Fruit fly (Drosophila melanogaster) whole organism, embryonic: ENCODE data around the gene Chpf.

Experiments
- ATbp ChIP-seq: fragments of 200-800 bp; sonication (Bioruptor generic); optimal IDR thresholded peaks from 2 replicates; lab custom pipeline; 2017; ENCODE audit warnings: missing biosample characterization, mild to moderate bottlenecking, missing genetic modification characterization, missing genetic modification reagents
- Blimp-1 ChIP-seq: fragments of 200-800 bp; sonication (Bioruptor generic); optimal IDR thresholded peaks from 3 replicates; lab custom pipeline; 2018; ENCODE audit warnings: missing biosample characterization, missing genetic modification characterization, mild to moderate bottlenecking, moderate library complexity, missing genetic modification reagents
- CG1024 ChIP-seq: fragments of 200-800 bp; sonication (Bioruptor generic); IDR thresholded peaks from 2 replicates; pipeline ENCODE4 v1.3.6; 2022; ENCODE audit warnings: missing biosample characterization, missing genetic modification characterization
- CG14441 ChIP-seq: fragments of 200-800 bp; sonication (Bioruptor generic); IDR thresholded peaks from 2 replicates; pipeline ENCODE4 v1.3.6; 2022; ENCODE audit warnings: missing biosample characterization, missing genetic modification characterization
- CG14860 ChIP-seq: fragments of 200-800 bp; sonication (Bioruptor generic); IDR thresholded peaks from 3 replicates; pipeline ENCODE4 v1.3.6; 2022; ENCODE audit warnings: missing biosample characterization, missing genetic modification characterization; ENCODE audit not compliant: partially characterized antibody
- CG1832 ChIP-seq: fragments of 200-800 bp; sonication (Bioruptor generic); optimal IDR thresholded peaks from 2 replicates; lab custom pipeline; 2017; ENCODE audit warnings: missing biosample characterization, mild to moderate bottlenecking, missing genetic modification characterization, inconsistent platforms
- CG18764 ChIP-seq: fragments of 200-800 bp; sonication (Bioruptor generic); optimal IDR thresholded peaks from 3 replicates; lab custom pipeline; 2016; ENCODE audit warnings: missing biosample characterization, missing genetic modification characterization
- CG2678 ChIP-seq: fragments of 200-800 bp; sonication (Bioruptor generic); optimal IDR thresholded peaks from 3 replicates; lab custom pipeline; 2019; ENCODE audit warnings: missing biosample characterization, mild to moderate bottlenecking, missing genetic modification characterization, moderate library complexity
- CG33557 ChIP-seq: fragments of 200-800 bp; sonication (Bioruptor generic); optimal IDR thresholded peaks from 2 replicates; lab custom pipeline; 2019; ENCODE audit warnings: missing biosample characterization, mild to moderate bottlenecking, missing genetic modification characterization, moderate library complexity
- CG4328 ChIP-seq: fragments of 200-800 bp; sonication (Bioruptor generic); optimal IDR thresholded peaks from 3 replicates; lab custom pipeline; 2017; ENCODE audit warnings: missing biosample characterization, missing genetic modification reagents, missing genetic modification characterization
- CG7987 ChIP-seq: fragments of 200-800 bp; sonication (Bioruptor generic); optimal IDR thresholded peaks from 2 replicates; lab custom pipeline; 2018; ENCODE audit warnings: missing biosample characterization, mild to moderate bottlenecking, missing genetic modification characterization, moderate library complexity
- CG8359 ChIP-seq: fragments of 200-800 bp; sonication (Bioruptor generic); optimal IDR thresholded peaks from 2 replicates; lab custom pipeline; 2017; ENCODE audit warnings: missing biosample characterization, mild to moderate bottlenecking, missing genetic modification characterization, borderline replicate concordance
- D19B ChIP-seq: fragments of 200-800 bp; sonication (Bioruptor generic); optimal IDR thresholded peaks from 2 replicates; lab custom pipeline; 2017; ENCODE audit warnings: missing biosample characterization, mild to moderate bottlenecking, missing genetic modification characterization
- Dad ChIP-seq: fragments of 200-800 bp; sonication (Bioruptor generic); optimal IDR thresholded peaks from 3 replicates; lab custom pipeline; 2016; ENCODE audit warnings: missing biosample characterization, missing genetic modification characterization
- Dek ChIP-seq: fragments of 200-800 bp; sonication (Bioruptor generic); optimal IDR thresholded peaks from 3 replicates; lab custom pipeline; 2019; ENCODE audit warnings: missing biosample characterization, mild to moderate bottlenecking, missing genetic modification characterization, moderate library complexity
- Dll ChIP-seq: fragments of 200-800 bp; sonication (Bioruptor generic); IDR thresholded peaks from 4 replicates; pipeline ENCODE4 v1.3.6; 2022; ENCODE audit warnings: missing biosample characterization, missing genetic modification characterization; ENCODE audit not compliant: partially characterized antibody
- Dref ChIP-seq: fragments of 200-800 bp; sonication (Bioruptor generic); IDR thresholded peaks from 2 replicates; pipeline ENCODE4 v1.3.6; 2022; ENCODE audit warnings: missing biosample characterization, missing genetic modification characterization
- GATAe ChIP-seq: fragments of 200-800 bp; sonication (Bioruptor generic); conservative IDR thresholded peaks from 2 replicates; pipeline ENCODE4 v1.3.6; 2022; ENCODE audit warnings: missing biosample characterization, missing genetic modification characterization
- Gug ChIP-seq: fragments of 200-800 bp; sonication (Bioruptor generic); IDR thresholded peaks from 4 replicates; pipeline ENCODE4 v1.3.6; 2022; ENCODE audit warnings: missing biosample characterization, missing genetic modification characterization
- HLH4C ChIP-seq: fragments of 200-800 bp; sonication (Bioruptor generic); IDR thresholded peaks from 3 replicates; pipeline ENCODE4 v1.3.6; 2022; ENCODE audit warnings: missing biosample characterization, missing genetic modification characterization; ENCODE audit not compliant: partially characterized antibody
- MBD-R2 ChIP-seq: fragments of 200-800 bp; sonication (Bioruptor generic); IDR thresholded peaks from 2 replicates; pipeline ENCODE4 v1.3.6; 2022; ENCODE audit warnings: missing biosample characterization, missing genetic modification characterization
- NC2α ChIP-seq: fragments of 200-800 bp; sonication (Bioruptor generic); optimal IDR thresholded peaks from 2 replicates; lab custom pipeline; 2016; ENCODE audit warnings: missing biosample characterization, missing genetic modification characterization
- NK7.1 ChIP-seq: fragments of 200-800 bp; sonication (Bioruptor generic); optimal IDR thresholded peaks from 3 replicates; lab custom pipeline; 2016; ENCODE audit warnings: missing biosample characterization, missing genetic modification characterization
- Poxn ChIP-seq: fragments of 200-800 bp; sonication (Bioruptor generic); IDR thresholded peaks from 2 replicates; pipeline ENCODE4 v1.3.6; 2022; ENCODE audit warnings: missing biosample characterization, missing genetic modification characterization
- Sox100B ChIP-seq: fragments of 200-800 bp; sonication (Bioruptor generic); optimal IDR thresholded peaks from 3 replicates; lab custom pipeline; 2018; ENCODE audit warnings: missing biosample characterization, mild to moderate bottlenecking, missing genetic modification characterization
- Sox102F ChIP-seq: fragments of 200-800 bp; sonication (Bioruptor generic); optimal IDR thresholded peaks from 2 replicates; lab custom pipeline; 2018; ENCODE audit warnings: missing biosample characterization, mild to moderate bottlenecking, missing genetic modification characterization, moderate library complexity
- Spps ChIP-seq: fragments of 200-800 bp; sonication (Bioruptor generic); optimal IDR thresholded peaks from 2 replicates; lab custom pipeline; 2018; ENCODE audit warnings: missing biosample characterization, mild to moderate bottlenecking, missing genetic modification characterization
- Tbp ChIP-seq: fragments of >200 bp; optimal IDR thresholded peaks from 2 replicates; lab custom pipeline; 2018; ENCODE audit warnings: missing biosample characterization, missing genetic modification characterization
- Trl ChIP-seq, 3 experiments: fragments of >200 bp in 2 of 3; fragments of 200-800 bp in 1 of 3; sonication (Bioruptor generic) in 1 of 3; optimal IDR thresholded peaks; 2 replicates in 1 of 3; 3 replicates in 2 of 3; lab custom pipeline; 2016 to 2017; ENCODE audit warnings: missing biosample characterization in 1 of 3, missing genetic modification characterization in 1 of 3
- Xbp1 ChIP-seq: fragments of 200-800 bp; sonication (Bioruptor generic); optimal IDR thresholded peaks from 3 replicates; lab custom pipeline; 2016; ENCODE audit warnings: missing biosample characterization, mild to moderate bottlenecking, missing genetic modification characterization
- cg ChIP-seq: fragments of 200-800 bp; sonication (Bioruptor generic); optimal IDR thresholded peaks from 3 replicates; lab custom pipeline; 2019; ENCODE audit warnings: missing biosample characterization, mild to moderate bottlenecking, missing genetic modification characterization, moderate library complexity
- crol ChIP-seq: fragments of 200-800 bp; sonication (Bioruptor generic); IDR thresholded peaks from 2 replicates; pipeline ENCODE4 v1.3.6; 2022; ENCODE audit warnings: missing biosample characterization, missing genetic modification characterization
- dan ChIP-seq: fragments of 200-800 bp; sonication (Bioruptor generic); IDR thresholded peaks from 2 replicates; pipeline ENCODE4 v1.3.6; 2022; ENCODE audit warnings: missing biosample characterization, missing genetic modification characterization
- dimm ChIP-seq: fragments of 200-800 bp; sonication (Bioruptor generic); IDR thresholded peaks from 2 replicates; pipeline ENCODE4 v1.3.6; 2022; ENCODE audit warnings: missing biosample characterization, missing genetic modification characterization
- gfzf ChIP-seq: fragments of 200-800 bp; sonication (Bioruptor generic); optimal IDR thresholded peaks from 2 replicates; lab custom pipeline; 2016; ENCODE audit warnings: missing biosample characterization, mild to moderate bottlenecking, missing genetic modification characterization, moderate library complexity
- h ChIP-seq: fragments of >200 bp; optimal IDR thresholded peaks from 2 replicates; lab custom pipeline; 2017
- hb ChIP-seq: fragments of 200-800 bp; sonication (Bioruptor generic); IDR thresholded peaks from 3 replicates; pipeline ENCODE4 v1.3.6; 2022; ENCODE audit warnings: missing biosample characterization, missing genetic modification characterization; ENCODE audit not compliant: partially characterized antibody
- her ChIP-seq: fragments of 200-800 bp; sonication (Bioruptor generic); optimal IDR thresholded peaks from 2 replicates; lab custom pipeline; 2016; ENCODE audit warnings: missing biosample characterization, missing genetic modification characterization
- kah ChIP-seq: fragments of 200-800 bp; sonication (Bioruptor generic); optimal IDR thresholded peaks from 2 replicates; lab custom pipeline; 2018; ENCODE audit warnings: missing biosample characterization, mild to moderate bottlenecking, missing genetic modification characterization
- lab ChIP-seq: fragments of 200-800 bp; sonication (Bioruptor generic); optimal IDR thresholded peaks from 3 replicates; lab custom pipeline; 2017; ENCODE audit warnings: missing biosample characterization, missing genetic modification characterization, mild to moderate bottlenecking, moderate library complexity, missing genetic modification reagents
- org-1 ChIP-seq: fragments of 200-800 bp; sonication (Bioruptor generic); optimal IDR thresholded peaks from 2 replicates; lab custom pipeline; 2017; ENCODE audit warnings: missing biosample characterization, missing genetic modification characterization
- rib ChIP-seq: fragments of 200-800 bp; sonication (Bioruptor generic); IDR thresholded peaks from 2 replicates; pipeline ENCODE4 v1.3.6; 2022; ENCODE audit warnings: missing biosample characterization, missing genetic modification characterization
- slbo ChIP-seq: fragments of 200-800 bp; sonication (Bioruptor generic); IDR thresholded peaks from 2 replicates; pipeline ENCODE4 v1.3.6; 2022; ENCODE audit warnings: missing biosample characterization, missing genetic modification characterization
- sna ChIP-seq: fragments of 200-800 bp; sonication (Bioruptor generic); IDR thresholded peaks from 2 replicates; pipeline ENCODE4 v1.3.6; 2022; ENCODE audit warnings: missing biosample characterization, missing genetic modification characterization; ENCODE audit not compliant: partially characterized antibody
- tgo ChIP-seq: fragments of 200-800 bp; sonication (Bioruptor generic); IDR thresholded peaks from 3 replicates; pipeline ENCODE4 v1.3.6; 2022; ENCODE audit warnings: missing biosample characterization, missing genetic modification characterization
- tin ChIP-seq: fragments of 200-800 bp; sonication (Bioruptor generic); optimal IDR thresholded peaks from 3 replicates; lab custom pipeline; 2016; ENCODE audit warnings: missing biosample characterization, missing genetic modification characterization
- unc-4 ChIP-seq: fragments of 200-800 bp; sonication (Bioruptor generic); IDR thresholded peaks from 2 replicates; pipeline ENCODE4 v1.3.6; 2022; ENCODE audit warnings: missing biosample characterization, missing genetic modification characterization; ENCODE audit not compliant: partially characterized antibody
- usp ChIP-seq: fragments of >200 bp; optimal IDR thresholded peaks from 2 replicates; lab custom pipeline; 2017; ENCODE audit warnings: missing biosample characterization, missing genetic modification characterization
- vnd ChIP-seq: fragments of 200-800 bp; sonication (Bioruptor generic); IDR thresholded peaks from 3 replicates; pipeline ENCODE4 v1.3.6; 2022; ENCODE audit warnings: missing biosample characterization, missing genetic modification characterization; ENCODE audit not compliant: partially characterized antibody

Gene Chpf

DNA sequence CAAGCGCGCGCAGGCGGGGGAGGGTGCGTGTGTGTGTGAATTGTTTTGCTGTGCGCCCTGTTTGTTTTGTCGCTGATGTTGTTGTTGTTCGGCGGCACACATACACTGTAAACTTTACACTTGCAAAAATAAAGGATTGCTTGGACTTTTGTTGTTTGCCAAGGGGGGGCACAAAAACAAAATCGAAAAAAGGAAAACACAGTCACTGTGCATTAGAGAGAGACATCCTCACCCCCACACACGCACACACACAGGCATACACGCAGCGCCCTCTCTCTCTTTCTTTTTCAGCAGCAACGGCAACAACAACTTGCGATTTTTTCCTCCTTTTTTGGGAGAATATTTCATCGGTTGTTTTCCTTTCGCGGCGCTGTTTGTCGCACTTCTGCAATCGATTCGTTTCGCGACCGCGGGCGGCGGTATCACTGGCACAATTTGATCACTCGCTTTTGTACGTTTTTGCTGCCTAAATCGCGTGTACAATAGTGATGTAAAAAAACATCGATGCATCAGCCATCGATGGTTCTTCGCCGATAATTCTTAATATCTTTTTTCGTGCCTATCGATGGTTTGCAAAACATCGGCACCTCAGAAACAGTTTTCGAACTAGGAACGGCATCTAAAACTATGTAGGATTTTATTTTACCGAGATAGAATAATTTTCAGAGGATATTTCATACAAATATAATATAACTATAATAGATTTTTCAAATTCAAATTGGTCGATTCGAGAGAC, 22.2 kb downstream of the Chpf start, which contains the start of gene hep (continued):
- TF ChIP-seq sna (GFP tag; lab: Robert Waterston, UW) (peak; percentile 10; the same call in 1 of the 2 replicates), CG14860 (GFP tag; lab: Robert Waterston, UW) (peak; percentile 77), Blimp-1 (GFP tag; lab: Kevin White, UChicago) (no peak), CG1832 (GFP tag; lab: Kevin White, UChicago) (peak; percentile 69), unc-4 (GFP tag; lab: Robert Waterston, UW) (peak; percentile 76), Sox102F (GFP tag; lab: Kevin White, UChicago) (no peak), NK7.1 (no peak), Sox100B (GFP tag; lab: Kevin White, UChicago) (no peak), org-1 (no peak), CG8359 (no peak), kah (GFP tag; lab: Kevin White, UChicago) (no peak), hb (GFP tag; lab: Robert Waterston, UW) (peak; percentile 86), usp (no peak), slbo (GFP tag; lab: Robert Waterston, UW) (peak; percentile 19; the same call in 1 of the 2 replicates), gfzf (GFP tag; lab: Kevin White, UChicago) (no peak), tin (GFP tag; lab: Kevin White, UChicago) (no peak), Gug (peak; percentile 31; the same call in 1 of the 4 replicates), Poxn (GFP tag; lab: Robert Waterston, UW) (no peak), CG4328 (GFP tag; lab: Kevin White, UChicago) (no peak), Spps (no peak), her (no peak), NC2α (GFP tag; lab: Kevin White, UChicago) (no peak), CG1024 (no peak), ATbp (GFP tag; lab: Kevin White, UChicago) (no peak), HLH4C (GFP tag; lab: Robert Waterston, UW) (peak; percentile 86), Xbp1 (no peak), CG2678 (tag; lab: Kevin White, UChicago) (no peak), dan (GFP tag; lab: Robert Waterston, UW) (no peak), GATAe (GFP tag; lab: Robert Waterston, UW) (no peak), CG18764 (GFP tag; lab: Kevin White, UChicago) (no peak), D19B (GFP tag; lab: Kevin White, UChicago) (no peak), rib (GFP tag; lab: Robert Waterston, UW) (no peak), Dref (GFP tag; lab: Robert Waterston, UW) (peak; percentile 84), CG33557 (no peak), tgo (GFP tag; lab: Robert Waterston, UW) (no peak), Trl (optimal IDR thresholded peaks at IDR 0.05; lab: Kevin White, UChicago) (peak; percentile 45 to 77), Trl (GFP tag; optimal IDR thresholded peaks at IDR 0.05; lab: Kevin White, UChicago) (no peak), lab (no peak), Dek (tag; lab: Kevin White, UChicago) (no peak), MBD-R2 (GFP tag; lab: Robert Waterston, UW) (no peak), Tbp (GFP tag; lab: Kevin White, UChicago) (no peak), cg (GFP tag; lab: Kevin White, UChicago) (peak; percentile 96), Dad (GFP tag; lab: Kevin White, UChicago) (no peak), CG7987 (GFP tag; lab: Kevin White, UChicago) (no peak), dimm (GFP tag; lab: Robert Waterston, UW) (no peak), CG14441 (GFP tag; lab: Robert Waterston, UW) (no peak), vnd (GFP tag; lab: Robert Waterston, UW) (peak; percentile 85), Dll (GFP tag; lab: Robert Waterston, UW) (peak; percentile 73; the same call in 3 of the 4 replicates), crol (peak; percentile 81), h (lab: Kevin White, UChicago) (no peak)
